Worm (Caenorhabditis elegans) whole organism, young adult: Measurements from ENCODE around the gene srsx-34.

Experiments
- B0336.3 ChIP-seq: fragments of 200-800 bp; sonication (Bioruptor generic); IDR thresholded peaks from 2 replicates; pipeline ENCODE4 v1.3.6; 2022; ENCODE audit warnings: missing genetic modification characterization, missing compliant biosample characterization
- C17E4.6 ChIP-seq: fragments of 200-800 bp; sonication (Bioruptor generic); IDR thresholded peaks from 2 replicates; pipeline ENCODE4 v1.3.6; 2022; ENCODE audit warnings: missing genetic modification reagents, missing genetic modification characterization, missing compliant biosample characterization
- D2030.7 ChIP-seq: fragments of 200-800 bp; sonication (Bioruptor generic); IDR thresholded peaks from 2 replicates; pipeline ENCODE4 v1.3.6; 2022; ENCODE audit warnings: missing genetic modification reagents, missing genetic modification characterization, missing compliant biosample characterization
- F22D6.2 ChIP-seq: sonication (generic microtip); optimal IDR thresholded peaks from 2 replicates; lab custom pipeline; 2016; ENCODE audit warnings: mild to moderate bottlenecking, missing genetic modification characterization, missing compliant biosample characterization
- F49E8.2 ChIP-seq: sonication (generic microtip); optimal IDR thresholded peaks from 3 replicates; lab custom pipeline; 2017; ENCODE audit warnings: missing genetic modification characterization, mild to moderate bottlenecking, missing compliant biosample characterization, antibody characterized with exemption, moderate library complexity; ENCODE audit not compliant: insufficient read depth
- Y67H2A.10 ChIP-seq: fragments of 200-800 bp; sonication (Bioruptor generic); conservative IDR thresholded peaks from 2 replicates; pipeline ENCODE4 v1.3.6; 2022; ENCODE audit warnings: missing genetic modification reagents, missing genetic modification characterization, missing compliant biosample characterization
- ZK185.1 ChIP-seq: sonication (generic microtip); optimal IDR thresholded peaks from 2 replicates; lab custom pipeline; 2016; ENCODE audit warnings: mild to moderate bottlenecking, missing genetic modification characterization, missing compliant biosample characterization; ENCODE audit not compliant: poor library complexity, severe bottlenecking
- ama-1 ChIP-seq, 3 experiments: fragments of 150-350 bp in 1 of 3; sonication (generic microtip) in 2 of 3; optimal IDR thresholded peaks; 2 replicates each; lab custom pipeline; 2014 to 2018; ENCODE audit warnings: missing biosample characterization in 2 of 3, missing genetic modification characterization in 2 of 3, missing genetic modification reagents in 2 of 3
- attf-3 ChIP-seq: fragments of 200-800 bp; sonication (Bioruptor generic); conservative IDR thresholded peaks from 2 replicates; pipeline ENCODE4 v1.3.6; 2022; ENCODE audit warnings: missing genetic modification reagents, missing genetic modification characterization, missing compliant biosample characterization
- cebp-1 ChIP-seq, 2 experiments: fragments of 200-800 bp in 1 of 2; sonication (Bioruptor generic) in 1 of 2; sonication (generic microtip) in 1 of 2; IDR thresholded peaks in 1 of 2; optimal IDR thresholded peaks in 1 of 2; 2 replicates each; pipeline versions ENCODE4 v1.3.6 to Lab custom; 2017 to 2022; ENCODE audit warnings: missing compliant biosample characterization in 2 of 2, missing genetic modification characterization in 2 of 2, mild to moderate bottlenecking in 1 of 2, missing genetic modification reagents in 1 of 2, moderate library complexity in 1 of 2
- ceh-27 ChIP-seq: fragments of 200-800 bp; sonication (Bioruptor generic); optimal IDR thresholded peaks from 2 replicates; lab custom pipeline; 2018; ENCODE audit warnings: mild to moderate bottlenecking, missing genetic modification characterization, moderate library complexity, missing compliant biosample characterization
- ceh-79 ChIP-seq: sonication (generic microtip); optimal IDR thresholded peaks from 2 replicates; lab custom pipeline; 2017; ENCODE audit warnings: mild to moderate bottlenecking, missing genetic modification characterization, missing compliant biosample characterization
- ceh-91 ChIP-seq: fragments of 200-800 bp; sonication (Bioruptor generic); IDR thresholded peaks from 2 replicates; pipeline ENCODE4 v1.3.6; 2022; ENCODE audit warnings: missing genetic modification reagents, missing genetic modification characterization, missing compliant biosample characterization
- dox-1 ChIP-seq: fragments of 200-800 bp; sonication (Bioruptor generic); IDR thresholded peaks from 2 replicates; pipeline ENCODE4 v1.3.6; 2022; ENCODE audit warnings: missing genetic modification reagents, missing genetic modification characterization, missing compliant biosample characterization
- efl-1 ChIP-seq: fragments of 150-350 bp; optimal IDR thresholded peaks from 2 replicates; lab custom pipeline; 2014; ENCODE audit warnings: missing biosample characterization, missing genetic modification reagents, missing genetic modification characterization
- egrh-3 ChIP-seq: fragments of 200-800 bp; sonication (Bioruptor generic); IDR thresholded peaks from 2 replicates; pipeline ENCODE4 v1.3.6; 2022; ENCODE audit warnings: missing genetic modification reagents, missing genetic modification characterization, missing compliant biosample characterization
- gei-17 ChIP-seq: fragments of 200-800 bp; sonication (Bioruptor generic); optimal IDR thresholded peaks from 2 replicates; lab custom pipeline; 2018; ENCODE audit warnings: mild to moderate bottlenecking, missing genetic modification characterization, missing compliant biosample characterization
- lin-35 ChIP-seq, 3 experiments: fragments of 150-350 bp in 2 of 3; sonication (generic microtip) in 1 of 3; optimal IDR thresholded peaks; 2 replicates each; lab custom pipeline; 2014 to 2018; ENCODE audit warnings: missing biosample characterization in 3 of 3, missing genetic modification characterization in 3 of 3, missing genetic modification reagents in 3 of 3
- lin-54 ChIP-seq: fragments of 200-800 bp; sonication (Bioruptor generic); optimal IDR thresholded peaks from 2 replicates; lab custom pipeline; 2018; ENCODE audit warnings: mild to moderate bottlenecking, missing genetic modification characterization, missing compliant biosample characterization
- lsy-27 ChIP-seq: sonication (generic microtip); optimal IDR thresholded peaks from 2 replicates; lab custom pipeline; 2017; ENCODE audit warnings: missing genetic modification characterization, mild to moderate bottlenecking, missing compliant biosample characterization, antibody characterized with exemption, missing genotype, borderline replicate concordance; ENCODE audit not compliant: insufficient read depth
- madf-6 ChIP-seq: fragments of 200-800 bp; sonication (Bioruptor generic); IDR thresholded peaks from 2 replicates; pipeline ENCODE4 v1.3.6; 2022; ENCODE audit warnings: missing genetic modification reagents, missing genetic modification characterization, missing compliant biosample characterization
- madf-8 ChIP-seq: fragments of 200-800 bp; sonication (Bioruptor generic); conservative IDR thresholded peaks from 2 replicates; pipeline ENCODE4 v1.3.6; 2022; ENCODE audit warnings: missing genetic modification reagents, missing genetic modification characterization, missing compliant biosample characterization
- mes-4 ChIP-seq: sonication (generic microtip); optimal IDR thresholded peaks from 2 replicates; lab custom pipeline; 2016; ENCODE audit warnings: missing genotype, missing genetic modification characterization, missing compliant biosample characterization
- nhr-179 ChIP-seq: sonication (generic microtip); optimal IDR thresholded peaks from 2 replicates; lab custom pipeline; 2016; ENCODE audit warnings: mild to moderate bottlenecking, missing genetic modification characterization, missing compliant biosample characterization
- nhr-80 ChIP-seq: sonication (generic microtip); optimal IDR thresholded peaks from 2 replicates; lab custom pipeline; 2016; ENCODE audit warnings: missing genetic modification characterization, missing compliant biosample characterization
- pha-4 ChIP-seq: fragments of 150-350 bp; sonication (generic microtip); optimal IDR thresholded peaks from 2 replicates; lab custom pipeline; 2014; ENCODE audit warnings: missing biosample characterization, missing genetic modification reagents, missing genetic modification characterization
- sdz-38 ChIP-seq: sonication (generic microtip); optimal IDR thresholded peaks from 2 replicates; lab custom pipeline; 2016; ENCODE audit warnings: missing genotype, missing genetic modification characterization, missing compliant biosample characterization
- unc-62 ChIP-seq: fragments of 150-350 bp; optimal IDR thresholded peaks from 2 replicates; lab custom pipeline; 2014; ENCODE audit warnings: missing biosample characterization, missing genetic modification reagents, missing genetic modification characterization
- xnd-1 ChIP-seq: sonication (generic microtip); optimal IDR thresholded peaks from 2 replicates; lab custom pipeline; 2016; ENCODE audit warnings: missing genotype, missing genetic modification reagents, missing genetic modification characterization, missing compliant biosample characterization
- ztf-22 ChIP-seq: fragments of 200-800 bp; sonication (Bioruptor generic); optimal IDR thresholded peaks from 2 replicates; lab custom pipeline; 2018; ENCODE audit warnings: mild to moderate bottlenecking, missing genetic modification characterization, moderate library complexity, missing compliant biosample characterization
- ztf-25 ChIP-seq: fragments of 200-800 bp; sonication (Bioruptor generic); IDR thresholded peaks from 2 replicates; pipeline ENCODE4 v1.3.6; 2022; ENCODE audit warnings: missing genetic modification reagents, missing genetic modification characterization, missing compliant biosample characterization
- ztf-26 ChIP-seq: sonication (generic microtip); optimal IDR thresholded peaks from 2 replicates; lab custom pipeline; 2017; ENCODE audit warnings: missing genetic modification characterization, missing compliant biosample characterization
- ztf-3 ChIP-seq: fragments of 200-800 bp; sonication (Bioruptor generic); optimal IDR thresholded peaks from 2 replicates; lab custom pipeline; 2018; ENCODE audit warnings: mild to moderate bottlenecking, missing genetic modification characterization, missing compliant biosample characterization

srsx-34 gene

ce11 chrV:9073322-9074038 lies 37.7 kb downstream of the srsx-34 start, which contains the start of gene oac-50:
TSS of gene oac-50 (minus strand) at chrV:9073540.
- TF ChIP-seq cebp-1 (GFP tag; IDR thresholded peaks at IDR 0.05; lab: Robert Waterston, UW) (no peak), cebp-1 (tag; optimal IDR thresholded peaks at IDR 0.05; lab: Kevin White, UChicago) (peak; percentile 18), C17E4.6 (GFP tag; lab: Robert Waterston, UW) (no peak)

DNA sequence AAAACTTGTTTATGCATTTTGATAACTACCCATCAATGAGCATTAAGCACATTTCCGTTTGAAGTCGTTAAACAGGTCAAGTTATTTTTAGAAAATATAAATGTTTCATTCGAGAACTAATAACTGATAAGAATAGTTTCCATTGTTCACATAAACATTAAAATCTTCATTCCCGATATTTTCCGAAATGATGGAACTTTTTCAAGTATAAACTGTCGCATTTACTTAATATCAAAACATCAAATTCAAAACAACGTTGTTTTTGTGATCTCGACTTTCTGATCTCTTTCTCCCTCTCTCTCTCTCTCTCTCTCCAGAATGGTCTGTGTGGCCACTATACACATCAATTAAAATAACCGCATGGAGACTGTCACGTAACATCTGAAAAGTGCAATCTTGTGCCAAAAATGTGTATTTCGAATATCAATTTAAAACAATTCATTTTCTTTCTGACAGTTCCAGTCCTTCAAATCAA lies 38.6 kb downstream of the srsx-34 start:
- TF ChIP-seq nhr-179 (no peak), gei-17 (GFP tag; lab: Kevin White, UChicago) (no peak), cebp-1 (GFP tag; IDR thresholded peaks at IDR 0.05; lab: Robert Waterston, UW) (0 out of 2 replicates have a peak, but pooled peaks have one; percentile 26), cebp-1 (tag; optimal IDR thresholded peaks at IDR 0.05; lab: Kevin White, UChicago) (peak; percentile 32), nhr-80 (tag; lab: Kevin White, UChicago) (peak; percentile 64), efl-1 (GFP tag; lab: Kevin White, UChicago) (no peak), pha-4 (tag; lab: Kevin White, UChicago) (peak; percentile 12), ama-1 (optimal IDR thresholded peaks at IDR 0.05; lab: Kevin White, UChicago) (peak; percentile 69), ama-1 (GFP tag; optimal IDR thresholded peaks at IDR 0.05; lab: Kevin White, UChicago) (no peak), B0336.3 (peak; percentile 37; the same call in 1 of the 2 replicates), ZK185.1 (tag; lab: Kevin White, UChicago) (peak; percentile 11)

- TF ChIP-seq ztf-3 (GFP tag; lab: Kevin White, UChicago) (no peak), F22D6.2 (no peak), madf-8 (GFP tag; lab: Robert Waterston, UW) (no peak), madf-6 (GFP tag; lab: Robert Waterston, UW) (no peak), lin-35 (GFP tag; optimal IDR thresholded peaks at IDR 0.05; lab: Kevin White, UChicago) (no peak)
Measured at ce11 chrV:9075827-9076226, 40.0 kb downstream of the srsx-34 start.

DNA sequence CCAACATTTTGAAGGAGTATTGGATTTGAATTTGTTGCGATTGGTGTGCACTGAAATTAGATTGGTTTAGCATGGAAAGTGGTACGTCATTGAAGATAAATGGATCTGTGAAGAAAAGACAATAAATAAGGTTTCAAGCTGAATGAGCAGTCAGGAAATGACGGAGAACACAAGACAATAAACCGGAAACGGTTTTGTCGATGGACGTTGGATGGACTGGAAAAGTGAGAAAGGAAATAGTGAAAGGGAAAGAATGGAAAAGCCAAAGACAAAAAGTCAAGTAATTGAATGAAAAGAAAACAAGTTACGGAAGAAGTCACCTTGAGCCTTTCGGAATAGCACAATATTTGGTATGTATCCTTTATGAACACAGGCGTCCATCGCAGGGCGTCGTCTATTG lies 40.5 kb downstream of the srsx-34 start, which contains the start of gene T27E4.7:
T27E4.7 (minus strand) TSS at position 50 of the 400 bp plus-strand sequence.
- TF ChIP-seq pha-4 (tag; lab: Kevin White, UChicago), result no peak
- TF ChIP-seq D2030.7 (GFP tag; lab: Robert Waterston, UW), result no peak
- no peak for TF ChIP-seq attf-3
- no peak for TF ChIP-seq ztf-26 (tag; lab: Kevin White, UChicago)
- no peak for TF ChIP-seq mes-4 (tag; lab: Kevin White, UChicago)
- no peak for TF ChIP-seq F49E8.2 (tag; lab: Kevin White, UChicago)
- TF ChIP-seq ztf-25 (GFP tag; lab: Robert Waterston, UW), result no peak
- TF ChIP-seq, all 124 proteins: peak for 0

ce11 chrV:9078067-9078581 lies 42.3 kb downstream of the srsx-34 start:
- TF ChIP-seq cebp-1 (GFP tag; IDR thresholded peaks at IDR 0.05; lab: Robert Waterston, UW) (no peak), cebp-1 (tag; optimal IDR thresholded peaks at IDR 0.05; lab: Kevin White, UChicago) (peak; percentile 42), lsy-27 (tag; lab: Kevin White, UChicago) (no peak)

DNA sequence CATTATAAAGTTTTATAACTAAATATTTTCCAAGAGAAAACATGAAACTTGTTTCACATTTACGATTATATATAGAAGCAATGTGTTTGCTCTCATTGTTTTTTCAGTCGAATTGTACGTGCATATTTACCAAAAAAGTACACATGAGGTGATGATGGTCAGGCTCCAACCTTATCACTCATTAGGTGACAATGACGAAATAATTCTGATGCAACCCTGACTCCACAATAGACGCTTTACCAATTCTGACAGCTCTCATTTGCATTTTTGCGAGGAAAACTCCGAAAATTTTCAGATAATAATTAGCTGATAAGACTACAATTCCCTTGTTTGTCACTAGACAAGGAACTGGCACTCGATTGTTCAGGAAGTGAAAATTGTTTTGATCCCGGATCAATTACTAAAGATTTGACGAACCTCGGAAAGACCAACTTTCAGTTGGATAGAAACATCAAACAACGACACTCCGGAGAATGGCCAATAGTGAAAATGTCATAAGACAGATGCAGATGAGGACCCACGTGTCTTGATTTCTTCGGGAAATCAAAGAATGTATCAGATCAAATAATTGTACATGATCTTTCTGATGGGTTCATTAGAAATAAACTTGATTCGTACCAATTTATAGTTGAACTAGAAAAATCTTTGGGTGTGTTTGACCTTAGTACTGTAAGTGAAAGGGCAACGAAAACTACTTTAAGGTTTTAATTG lies 43.2 kb downstream of the srsx-34 start:
- TF ChIP-seq ceh-91 (no peak), dox-1 (GFP tag; lab: Robert Waterston, UW) (peak; percentile 49; the same call in 1 of the 2 replicates), ztf-26 (tag; lab: Kevin White, UChicago) (no peak), efl-1 (GFP tag; lab: Kevin White, UChicago) (no peak), B0336.3 (0 out of 2 replicates have a peak, but pooled peaks have one; percentile 22), ceh-79 (no peak), sdz-38 (tag; lab: Kevin White, UChicago) (no peak), egrh-3 (GFP tag; lab: Robert Waterston, UW) (no peak), ztf-22 (GFP tag; lab: Kevin White, UChicago) (no peak), xnd-1 (tag; lab: Kevin White, UChicago) (no peak), Y67H2A.10 (GFP tag; lab: Robert Waterston, UW) (no peak), unc-62 (GFP tag; lab: Kevin White, UChicago) (peak; percentile 19), lin-54 (GFP tag; lab: Kevin White, UChicago) (no peak), ceh-27 (GFP tag; lab: Kevin White, UChicago) (no peak)
